Fruit fly (Drosophila melanogaster): Measurements from ENCODE around the gene Rga.
A peak's percentile ranks its signal among the peaks of the same experiment; 100 is the strongest.

Rga gene

DNA sequence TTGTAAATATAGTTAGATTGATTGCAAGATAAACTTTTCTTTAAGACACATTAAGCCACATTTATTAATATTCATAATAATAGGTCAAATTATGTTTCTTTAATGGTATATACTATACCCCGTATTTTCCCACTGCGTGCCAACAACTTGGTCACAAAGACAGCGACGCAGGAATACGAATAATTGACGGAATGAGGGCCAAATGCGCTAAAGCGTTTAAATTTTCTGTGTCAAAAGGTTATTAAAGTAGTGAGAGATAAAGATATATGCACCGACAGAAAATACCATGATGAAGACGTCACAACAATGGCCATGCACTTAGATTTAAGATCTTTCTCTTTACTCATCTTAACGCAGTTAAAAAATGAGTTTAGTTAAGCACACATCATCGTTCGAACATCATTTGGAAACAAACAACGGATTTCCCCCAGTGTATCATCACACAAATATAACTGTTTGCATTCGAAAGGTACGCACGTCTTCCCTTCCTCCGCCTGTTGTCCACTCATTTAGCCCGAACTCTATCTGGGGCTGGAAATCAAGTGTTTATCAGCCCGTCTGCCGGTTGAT is 7.6 kb upstream of the Rga start (continued):
- TF ChIP-seq Hand (GFP tag; optimal IDR thresholded peaks at IDR 0.05) = peak; percentile 44
- peak; percentile 66 for TF ChIP-seq CG18619 (GFP tag; optimal IDR thresholded peaks at IDR 0.05)
- peak; percentile 18 for TF ChIP-seq mirr (GFP tag; optimal IDR thresholded peaks at IDR 0.05)
- peak; percentile 24 for TF ChIP-seq emc (GFP tag; optimal IDR thresholded peaks at IDR 0.05)
- TF ChIP-seq Lhr (GFP tag; optimal IDR thresholded peaks at IDR 0.05) = no peak
- peak; percentile 17 for TF ChIP-seq CG9817 (tag; optimal IDR thresholded peaks at IDR 0.05)
- TF ChIP-seq CG8359 (GFP tag; optimal IDR thresholded peaks at IDR 0.05; ENCODE audit: borderline replicate concordance) = no peak
- TF ChIP-seq CG18476 (GFP tag; optimal IDR thresholded peaks at IDR 0.05) = peak; percentile 35
- no peak; the same call in 1 of the 2 replicates for TF ChIP-seq MBD-R2 (GFP tag; IDR thresholded peaks at IDR 0.05)
- no peak for TF ChIP-seq lov (optimal IDR thresholded peaks at IDR 0.05)
- peak; percentile 84 for TF ChIP-seq lov (GFP tag; IDR thresholded peaks at IDR 0.05)

dm6 chr3R:5617923-5618623 is 5.2 kb upstream of the Rga start:
- TF ChIP-seq Drgx (GFP tag; IDR thresholded peaks at IDR 0.05) (peak; percentile 67), grau (tag; optimal IDR thresholded peaks at IDR 0.05) (peak; percentile 47), Ets65A (GFP tag) (peak; percentile 50), klu (GFP tag; IDR thresholded peaks at IDR 0.05) (no peak), ara (GFP tag; IDR thresholded peaks at IDR 0.05) (0 out of 2 replicates have a peak, but pooled peaks have one; percentile 34), prd (optimal IDR thresholded peaks at IDR 0.05) (no peak), prd (GFP tag; IDR thresholded peaks at IDR 0.05) (peak; percentile 23; the same call in 1 of the 3 replicates), sens (GFP tag) (peak; percentile 68), CG6175 (GFP tag; IDR thresholded peaks at IDR 0.05) (0 out of 3 replicates have a peak, but pooled peaks have one; percentile 8), yki (optimal IDR thresholded peaks at IDR 0.05) (no peak), row (GFP tag; IDR thresholded peaks at IDR 0.05) (0 out of 3 replicates have a peak, but pooled peaks have one; percentile 30), Optix (GFP tag; IDR thresholded peaks at IDR 0.05) (no peak), fd64A (GFP tag; optimal IDR thresholded peaks at IDR 0.05) (no peak), pan (optimal IDR thresholded peaks at IDR 0.05) (no peak), pan (GFP tag; optimal IDR thresholded peaks at IDR 0.05 in 1 of 2, IDR thresholded peaks at IDR 0.05 in 1 of 2) (peak in 1 of 2 experiments; percentile 14)

DNA sequence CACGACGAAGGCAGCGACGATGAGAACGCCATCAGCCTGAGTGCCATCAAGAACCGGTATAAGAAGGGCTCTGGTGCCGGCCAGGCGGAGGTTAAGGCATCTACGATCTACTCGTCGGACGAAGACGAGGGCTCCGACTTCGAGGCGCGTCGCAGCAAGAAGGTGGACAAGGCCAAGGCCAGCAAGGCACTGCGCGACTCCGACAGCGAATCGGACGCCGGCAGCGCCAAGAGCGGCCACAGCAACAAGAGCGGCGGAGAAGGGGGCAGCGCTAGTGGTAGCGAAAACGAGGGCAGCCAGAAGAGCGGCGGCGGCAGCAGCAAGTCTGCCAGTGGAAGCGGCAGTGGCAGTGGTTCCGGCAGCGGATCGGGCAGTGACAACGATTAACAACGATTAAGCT is 2.6 kb upstream of the Rga start:
- TF ChIP-seq CG8478 (optimal IDR thresholded peaks at IDR 0.05) (peak; percentile 11), CG13424 (tag; optimal IDR thresholded peaks at IDR 0.05) (no peak), crol (GFP tag; IDR thresholded peaks at IDR 0.05) (0 out of 2 replicates have a peak, but pooled peaks have one; percentile 9), ac (GFP tag; optimal IDR thresholded peaks at IDR 0.05) (no peak), Adf1 (GFP tag; IDR thresholded peaks at IDR 0.05) (peak; percentile 33; the same call in 1 of the 2 replicates), Med (GFP tag) (peak; percentile 37), CG17612 (GFP tag; IDR thresholded peaks at IDR 0.05) (no peak), CG7963 (GFP tag; IDR thresholded peaks at IDR 0.05; ENCODE audit: partially characterized antibody) (no peak)

DNA sequence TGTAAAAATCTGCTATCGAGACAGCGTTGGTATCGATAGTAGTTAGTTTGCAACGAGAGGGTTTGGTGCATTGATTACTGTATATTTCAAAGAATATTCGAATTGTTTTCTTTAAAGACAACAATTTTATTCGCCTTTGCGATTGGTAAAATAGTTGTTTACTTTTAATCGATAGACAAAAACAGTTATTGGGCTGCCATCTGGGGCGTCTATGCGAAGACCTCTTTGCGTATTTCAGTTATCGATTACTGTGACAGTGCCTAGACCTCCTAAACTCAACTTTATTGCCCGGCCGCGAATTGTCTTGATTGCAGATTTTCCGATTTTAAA is 167 bp upstream of the Rga start, which contains the start of gene Atu:
Gene Atu, plus strand, starts transcription at position 245 of the 330 bp plus-strand sequence.
- TF ChIP-seq nerfin-1 (tag; optimal IDR thresholded peaks at IDR 0.05) = peak; percentile 18
- TF ChIP-seq unc-4 (GFP tag; IDR thresholded peaks at IDR 0.05; ENCODE audit: partially characterized antibody) = peak; percentile 94
- peak; percentile 47 for TF ChIP-seq Xbp1 (GFP tag; optimal IDR thresholded peaks at IDR 0.05)
- TF ChIP-seq h (optimal IDR thresholded peaks at IDR 0.05) = no peak
- TF ChIP-seq Bgb (GFP tag; IDR thresholded peaks at IDR 0.05; ENCODE audit: partially characterized antibody) = peak; percentile 87
- TF ChIP-seq emc (GFP tag; optimal IDR thresholded peaks at IDR 0.05) = no peak
- TF ChIP-seq lilli (GFP tag; optimal IDR thresholded peaks at IDR 0.05) = peak; percentile 48
- TF ChIP-seq Ptx1 (GFP tag; IDR thresholded peaks at IDR 0.05) = no peak
- peak; percentile 33 for TF ChIP-seq CG8924 (tag; optimal IDR thresholded peaks at IDR 0.05)
- TF ChIP-seq CG2120 (GFP tag; optimal IDR thresholded peaks at IDR 0.05) = peak; percentile 72
- peak; percentile 91 for TF ChIP-seq Opbp (GFP tag; IDR thresholded peaks at IDR 0.05; ENCODE audit: partially characterized antibody)
- TF ChIP-seq cg (GFP tag; optimal IDR thresholded peaks at IDR 0.05) = peak; percentile 87
- no peak for TF ChIP-seq Adf1 (GFP tag; IDR thresholded peaks at IDR 0.05)
- peak; percentile 85 for TF ChIP-seq nerfin-2 (GFP tag; IDR thresholded peaks at IDR 0.05; ENCODE audit: partially characterized antibody)
- TF ChIP-seq trem (tag; optimal IDR thresholded peaks at IDR 0.05) = peak; percentile 94
- peak; percentile 61 for TF ChIP-seq CG10267 (tag; optimal IDR thresholded peaks at IDR 0.05)

Data from whole organism, embryonic.